Worm (Caenorhabditis elegans): ENCODE measurements around the gene odr-1.

- TF ChIP-seq snpc-4 (tag; optimal IDR thresholded peaks at IDR 0.05): no peak
- TF ChIP-seq unc-62 (GFP tag; optimal IDR thresholded peaks at IDR 0.05 in 1 of 2): no peak
- TF ChIP-seq unc-62 (tag; optimal IDR thresholded peaks at IDR 0.05): no peak
- TF ChIP-seq hlh-30 (tag; optimal IDR thresholded peaks at IDR 0.05; ENCODE audit: insufficient read depth): peak; percentile 9
- TF ChIP-seq rbr-2 (tag; optimal IDR thresholded peaks at IDR 0.05): no peak
- TF ChIP-seq pqm-1 (tag; optimal IDR thresholded peaks at IDR 0.05): no peak
- TF ChIP-seq nhr-11 (tag; optimal IDR thresholded peaks at IDR 0.05): no peak
- no peak for TF ChIP-seq attf-4 (tag; optimal IDR thresholded peaks at IDR 0.05)
These were observed 7.4 kb downstream of the odr-1 start for ce11 chrX:13543350-13543749.

Measured in whole organism, L4 larva.